Fruit fly (Drosophila melanogaster) whole organism, wandering third instar larva: ENCODE data around the gene RSG7.

Experiments used
- Abd-B ChIP-seq: fragments of >200 bp; optimal IDR thresholded peaks from 2 replicates; lab custom pipeline; 2017; ENCODE audit warnings: missing biosample characterization, missing genetic modification characterization
- Mio ChIP-seq: sonication (Bioruptor generic); optimal IDR thresholded peaks from 2 replicates; lab custom pipeline; 2016; ENCODE audit warnings: missing biosample characterization, missing genetic modification characterization
- Myc ChIP-seq: fragments of >200 bp; optimal IDR thresholded peaks from 2 replicates; lab custom pipeline; 2017
- Rel ChIP-seq, 2 experiments: fragments of 200-800 bp; sonication (Bioruptor generic) in 1 of 2; optimal IDR thresholded peaks; 2 replicates in 1 of 2; 3 replicates in 1 of 2; lab custom pipeline; 2016 to 2019; ENCODE audit warnings: mild to moderate bottlenecking in 2 of 2, missing biosample characterization in 2 of 2, missing genetic modification characterization in 2 of 2, moderate library complexity in 1 of 2

dm6 chrX:16886551-16886950, 42.3 kb upstream of the RSG7 start, which contains the start of the genes DENR and CG4880:
- TF ChIP-seq Abd-B (no peak), Mio (no peak), Rel (GFP tag; optimal IDR thresholded peaks at IDR 0.05; lab: Kevin White, UChicago) (no peak), Rel (tag; optimal IDR thresholded peaks at IDR 0.05; lab: Kevin White, UChicago) (no peak), Myc (lab: Kevin White, UChicago) (no peak)
